Worm (Caenorhabditis elegans): Measurements from ENCODE around the gene K04A8.20.

The K04A8.20 gene

DNA sequence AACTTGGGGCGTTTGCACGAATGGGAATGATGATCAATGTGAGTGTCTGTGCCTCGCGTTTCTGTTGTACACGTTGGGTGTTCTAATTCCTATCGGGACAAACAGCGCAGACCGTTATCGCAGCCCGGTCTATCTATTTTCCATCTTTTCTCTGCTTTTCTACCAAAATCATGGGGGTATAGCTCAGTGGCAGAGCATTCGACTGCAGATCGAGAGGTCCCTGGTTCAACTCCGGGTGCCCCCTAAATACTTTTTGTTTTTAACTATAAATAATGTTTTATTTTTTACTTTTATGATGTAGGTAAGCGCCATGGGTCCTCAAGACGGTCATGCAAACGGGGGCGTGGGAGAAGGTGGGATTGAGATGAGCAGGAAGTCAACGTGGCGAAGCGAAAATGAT, 10.3 kb downstream of the K04A8.20 start (continued):
- TF ChIP-seq nhr-6 (tag; optimal IDR thresholded peaks at IDR 0.05), result no peak
- no peak; the same call in 1 of the 2 replicates for TF ChIP-seq vab-7 (GFP tag; IDR thresholded peaks at IDR 0.05)
- TF ChIP-seq dmd-8 (GFP tag; IDR thresholded peaks at IDR 0.05), result peak; percentile 96
- TF ChIP-seq aly-2 (tag; optimal IDR thresholded peaks at IDR 0.05), result no peak
- TF ChIP-seq ceh-20 (GFP tag; IDR thresholded peaks at IDR 0.05), result 0 out of 2 replicates have a peak, but pooled peaks have one; percentile 57
- no peak for TF ChIP-seq jun-1 (tag; optimal IDR thresholded peaks at IDR 0.05)
- no peak for TF ChIP-seq Y75B8A.6 (GFP tag; IDR thresholded peaks at IDR 0.05)
- TF ChIP-seq zfp-3 (GFP tag; conservative IDR thresholded peaks at IDR 0.05), result 0 out of 2 replicates have a peak, but pooled peaks have one; percentile 65
- peak; percentile 96 for TF ChIP-seq lim-7 (GFP tag; IDR thresholded peaks at IDR 0.05)
- peak in 1 of 2 experiments; percentile 11 for TF ChIP-seq unc-62 (GFP tag; optimal IDR thresholded peaks at IDR 0.05 in 1 of 2)
- TF ChIP-seq unc-62 (tag; optimal IDR thresholded peaks at IDR 0.05), result no peak
- no peak for TF ChIP-seq Y48G9A.11 (GFP tag; IDR thresholded peaks at IDR 0.05)
- TF ChIP-seq nhr-28 (tag; optimal IDR thresholded peaks at IDR 0.05), result peak; percentile 24
- no peak for TF ChIP-seq nhr-76 (tag; optimal IDR thresholded peaks at IDR 0.05)
- 0 out of 4 replicates have a peak, but pooled peaks of 1 of the 2 experiments have one; percentile 52 for TF ChIP-seq madf-5 (GFP tag; IDR thresholded peaks at IDR 0.05)
- peak; percentile 67; the same call in 1 of the 2 replicates for TF ChIP-seq dmd-9 (GFP tag; IDR thresholded peaks at IDR 0.05)
- TF ChIP-seq lir-3 (tag; optimal IDR thresholded peaks at IDR 0.05), result peak; percentile 39
- TF ChIP-seq pha-4 (GFP tag; IDR thresholded peaks at IDR 0.05), result peak; percentile 83; the same call in 1 of the 2 replicates
- TF ChIP-seq pha-4 (tag; optimal IDR thresholded peaks at IDR 0.05), result no peak
- peak; percentile 78 for TF ChIP-seq arid-1 (GFP tag; conservative IDR thresholded peaks at IDR 0.05)
- peak; percentile 53 for TF ChIP-seq Y5F2A.4 (GFP tag; optimal IDR thresholded peaks at IDR 0.05)
- peak; percentile 52; the same call in 1 of the 2 replicates for TF ChIP-seq D1046.2 (GFP tag; IDR thresholded peaks at IDR 0.05)
- no peak for TF ChIP-seq nhr-42 (GFP tag; IDR thresholded peaks at IDR 0.05)
- TF ChIP-seq nhr-48 (tag; optimal IDR thresholded peaks at IDR 0.05), result peak; percentile 29
- peak; percentile 69 for TF ChIP-seq madf-9 (GFP tag; conservative IDR thresholded peaks at IDR 0.05)
- TF ChIP-seq lin-1 (GFP tag; IDR thresholded peaks at IDR 0.05), result no peak

DNA sequence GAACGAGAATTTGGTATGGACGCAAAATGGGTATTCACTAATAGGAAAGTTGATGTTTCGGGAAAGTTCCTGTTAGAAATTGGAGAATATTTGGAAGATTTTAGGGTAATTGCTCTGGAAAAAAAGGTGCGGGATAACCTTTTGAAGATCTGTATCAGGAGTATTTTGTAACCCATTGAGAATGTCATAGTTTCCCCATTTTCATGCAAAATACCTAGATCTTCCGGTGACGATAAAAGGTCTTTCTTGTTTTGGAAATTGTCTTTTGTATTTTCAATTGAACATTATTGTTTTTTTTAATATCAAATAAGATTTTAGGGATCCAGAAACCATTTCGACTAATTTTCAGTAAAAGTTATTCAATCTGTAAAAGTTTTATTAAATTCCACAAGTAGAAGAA, 12.3 kb downstream of the K04A8.20 start, which contains the start of gene spp-19:
spp-19 (minus strand) TSS at position 101 of the 400 bp plus-strand sequence.
- no peak for TF ChIP-seq dve-1 (tag; optimal IDR thresholded peaks at IDR 0.05; ENCODE audit: insufficient read depth)

DNA sequence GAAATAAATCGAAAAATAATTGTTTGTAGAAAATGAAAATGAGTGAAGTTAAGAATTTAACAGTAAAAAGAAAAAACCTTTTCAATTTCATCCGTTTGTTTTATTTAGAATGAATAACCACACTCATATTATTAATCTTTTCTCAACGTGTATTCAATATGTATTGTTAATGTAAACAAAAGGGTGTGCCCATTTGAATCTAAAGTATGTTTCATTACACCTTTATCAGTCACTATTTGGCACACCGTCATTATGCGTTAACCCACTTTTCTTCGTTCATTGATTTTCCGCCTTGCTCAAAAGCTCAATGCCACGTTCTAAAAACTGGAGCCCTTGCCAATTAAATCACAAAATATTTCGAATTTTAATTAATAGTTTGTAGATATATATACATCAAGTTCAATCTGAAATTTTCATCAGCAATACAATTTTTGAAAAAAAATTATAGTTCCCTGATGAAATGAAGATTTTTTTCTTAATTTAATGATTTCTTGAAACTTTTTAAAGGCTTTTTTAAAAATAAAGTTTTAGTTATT, 16.7 kb downstream of the K04A8.20 start, which contains the start of gene K04A8.1:
K04A8.1 (plus strand) TSS at position 486 of the 536 bp plus-strand sequence.
- TF ChIP-seq snpc-4 (tag; optimal IDR thresholded peaks at IDR 0.05) (no peak), gei-8 (GFP tag; optimal IDR thresholded peaks at IDR 0.05) (no peak), ztf-7 (tag; optimal IDR thresholded peaks at IDR 0.05) (no peak), nhr-76 (tag; optimal IDR thresholded peaks at IDR 0.05) (no peak), dmd-9 (GFP tag; IDR thresholded peaks at IDR 0.05) (no peak), dve-1 (tag; optimal IDR thresholded peaks at IDR 0.05; ENCODE audit: insufficient read depth) (peak; percentile 50), hlh-11 (tag; optimal IDR thresholded peaks at IDR 0.05) (no peak), daf-16 (GFP tag; optimal IDR thresholded peaks at IDR 0.05) (no peak), daf-16 (tag; optimal IDR thresholded peaks at IDR 0.05) (peak; percentile 75), nhr-28 (tag; optimal IDR thresholded peaks at IDR 0.05) (peak; percentile 45), pqm-1 (tag; optimal IDR thresholded peaks at IDR 0.05) (peak; percentile 69), T26A8.4 (GFP tag; IDR thresholded peaks at IDR 0.05) (no peak), hmg-1.1 (GFP tag; IDR thresholded peaks at IDR 0.05) (no peak), ctbp-1 (GFP tag; IDR thresholded peaks at IDR 0.05) (no peak)

All from whole organism, L4 larva.